Worm (Caenorhabditis elegans): ENCODE data around the gene F26F2.3.

ce11 chrV:20544610-20545009 is 21.7 kb downstream of the F26F2.3 start:
- TF ChIP-seq ztf-11 (tag; optimal IDR thresholded peaks at IDR 0.05) (no peak), ces-1 (GFP tag; optimal IDR thresholded peaks at IDR 0.05) (no peak), drap-1 (GFP tag; optimal IDR thresholded peaks at IDR 0.05) (no peak), pha-4 (tag; optimal IDR thresholded peaks at IDR 0.05) (no peak), lsy-2 (tag; optimal IDR thresholded peaks at IDR 0.05) (no peak), elt-3 (tag; optimal IDR thresholded peaks at IDR 0.05) (no peak), nhr-28 (tag; optimal IDR thresholded peaks at IDR 0.05) (no peak), elt-1 (tag; optimal IDR thresholded peaks at IDR 0.05; ENCODE audit: borderline replicate concordance, insufficient read depth) (no peak), ceh-39 (tag; optimal IDR thresholded peaks at IDR 0.05) (no peak), mab-5 (tag; optimal IDR thresholded peaks at IDR 0.05) (no peak), M03D4.4 (tag; optimal IDR thresholded peaks at IDR 0.05) (no peak), unc-39 (tag; optimal IDR thresholded peaks at IDR 0.05) (no peak), unc-120 (tag; optimal IDR thresholded peaks at IDR 0.05; ENCODE audit: poor library complexity, severe bottlenecking) (no peak), lin-13 (tag; optimal IDR thresholded peaks at IDR 0.05) (no peak)

Measured in whole organism, mixed stage, embryonic.